Worm (Caenorhabditis elegans) whole organism, dauer: Measurements from ENCODE around the gene Y48C3A.20.

Experiments
- unc-62 ChIP-seq: sonication (generic microtip); optimal IDR thresholded peaks from 2 replicates; lab custom pipeline; 2017; ENCODE audit warnings: missing biosample characterization, missing genetic modification reagents, missing genetic modification characterization

The Y48C3A.20 gene

DNA sequence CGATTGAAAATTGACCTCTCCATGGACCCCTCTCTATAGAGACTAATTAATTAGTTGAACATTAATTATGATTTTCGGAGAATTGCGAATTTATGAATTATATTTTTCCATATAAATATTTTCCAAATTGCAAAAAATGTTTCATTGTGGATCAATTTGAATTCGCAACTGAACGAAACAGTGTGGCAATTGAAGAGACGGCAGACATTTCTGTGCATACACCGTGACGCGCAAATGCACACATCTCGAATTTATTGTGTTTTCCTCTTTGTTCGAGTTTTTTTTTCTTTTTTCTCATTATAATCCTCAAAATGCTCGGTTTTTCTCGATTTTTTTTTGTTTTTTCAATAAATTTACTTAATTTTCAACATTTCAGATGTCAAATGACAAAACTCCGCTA lies at the start of gene Y48C3A.20:
Gene Y48C3A.20, plus strand, starts transcription at position 377 of the 400 bp plus-strand sequence.
- TF ChIP-seq unc-62 (GFP tag; lab: Kevin White, UChicago) = no peak

DNA sequence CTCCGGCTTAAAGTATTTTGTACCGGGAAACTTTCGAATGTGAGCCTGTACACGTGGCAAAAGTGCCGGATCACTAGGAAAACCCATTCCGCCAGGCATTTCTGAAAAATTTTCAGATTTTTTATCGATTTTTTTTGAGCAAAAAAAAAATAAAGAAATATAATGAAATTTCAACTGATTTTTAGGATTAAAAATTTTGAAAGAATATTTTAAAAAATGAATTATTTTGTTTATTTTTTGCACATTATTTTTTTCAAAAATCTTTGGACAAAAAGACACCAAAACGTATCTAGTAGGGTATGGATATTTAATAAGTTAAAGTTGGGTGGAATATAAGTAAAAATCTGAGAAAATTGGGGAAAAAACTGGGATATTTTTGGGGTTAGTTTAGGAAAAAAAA lies 48.6 kb upstream of the Y48C3A.20 start, which contains the start of gene mac-1:
Gene mac-1, minus strand, starts transcription at position 101 of the 400 bp plus-strand sequence.
- no peak for TF ChIP-seq unc-62 (GFP tag; lab: Kevin White, UChicago)

DNA sequence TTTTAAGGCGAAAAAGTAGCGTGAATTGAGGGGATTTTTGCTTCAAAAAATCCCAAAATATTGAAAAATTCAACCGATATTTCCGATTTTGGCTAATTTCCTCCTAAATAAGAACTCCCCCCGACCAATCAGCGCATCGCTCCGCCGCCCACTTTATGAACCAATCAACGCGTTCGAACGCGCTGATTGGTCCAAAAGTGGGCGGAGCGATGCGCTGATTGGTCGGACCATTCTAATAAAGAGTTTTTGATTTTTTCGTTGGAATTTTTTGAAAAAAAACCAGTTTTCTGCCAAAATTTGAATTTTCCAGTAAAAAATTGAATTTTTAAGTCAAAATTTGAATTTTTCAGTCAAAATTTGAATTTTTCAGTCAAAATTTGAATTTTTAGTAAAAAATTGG lies 48.2 kb upstream of the Y48C3A.20 start:
- no peak for TF ChIP-seq unc-62 (GFP tag; lab: Kevin White, UChicago)

- TF ChIP-seq unc-62 (GFP tag; lab: Kevin White, UChicago) = no peak
Measured at ce11 chrII:13325290-13325689, 44.1 kb upstream of the Y48C3A.20 start.

DNA sequence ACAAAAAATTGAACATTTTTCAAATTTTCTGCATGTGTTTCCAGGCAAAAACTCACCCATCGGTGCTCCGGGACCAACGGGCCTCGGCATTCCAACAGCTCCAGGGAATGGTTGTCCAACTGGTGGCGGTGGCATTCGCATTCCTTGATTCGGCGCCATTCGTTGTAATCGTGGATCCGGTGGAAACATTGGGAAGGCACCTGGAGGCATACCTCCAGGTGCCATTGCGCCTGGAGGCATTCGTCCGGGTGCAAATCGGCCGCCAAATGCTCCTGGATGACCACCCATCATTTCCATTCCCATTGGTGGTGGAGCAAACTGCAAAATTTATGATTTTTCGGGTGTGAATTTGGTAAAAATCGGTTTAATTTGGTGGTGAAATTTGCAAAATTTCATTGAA lies 42.9 kb upstream of the Y48C3A.20 start:
- TF ChIP-seq unc-62 (GFP tag; lab: Kevin White, UChicago) = no peak

DNA sequence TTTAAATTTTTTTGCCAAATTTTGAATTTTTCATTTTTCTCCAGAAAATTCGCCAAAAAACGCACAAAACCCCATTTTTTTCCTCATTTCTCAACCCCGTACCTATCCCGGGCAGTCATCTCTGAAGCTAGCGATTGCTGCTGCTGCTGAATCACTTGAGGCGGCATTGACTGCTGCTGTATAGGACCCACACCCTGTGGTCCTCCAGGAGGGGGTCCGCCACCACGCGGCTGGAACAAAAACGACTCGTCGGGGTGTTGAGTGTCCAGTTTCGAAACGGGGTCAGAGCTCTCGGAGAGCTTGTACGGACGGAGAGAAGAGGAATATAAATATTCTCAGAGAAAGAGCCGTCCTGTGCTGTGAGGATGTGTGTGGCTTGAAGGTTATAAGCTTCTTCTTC lies 39.0 kb upstream of the Y48C3A.20 start, which contains the start of gene sam-10:
Gene sam-10, minus strand, starts transcription at position 167 of the 400 bp plus-strand sequence.
- TF ChIP-seq unc-62 (GFP tag; lab: Kevin White, UChicago) = no peak

ce11 chrII:13333103-13333764 lies 36.2 kb upstream of the Y48C3A.20 start:
- no peak for TF ChIP-seq unc-62 (GFP tag; lab: Kevin White, UChicago)

- no peak for TF ChIP-seq unc-62 (GFP tag; lab: Kevin White, UChicago)
Measured at ce11 chrII:13334966-13335698, 34.3 kb upstream of the Y48C3A.20 start.

DNA sequence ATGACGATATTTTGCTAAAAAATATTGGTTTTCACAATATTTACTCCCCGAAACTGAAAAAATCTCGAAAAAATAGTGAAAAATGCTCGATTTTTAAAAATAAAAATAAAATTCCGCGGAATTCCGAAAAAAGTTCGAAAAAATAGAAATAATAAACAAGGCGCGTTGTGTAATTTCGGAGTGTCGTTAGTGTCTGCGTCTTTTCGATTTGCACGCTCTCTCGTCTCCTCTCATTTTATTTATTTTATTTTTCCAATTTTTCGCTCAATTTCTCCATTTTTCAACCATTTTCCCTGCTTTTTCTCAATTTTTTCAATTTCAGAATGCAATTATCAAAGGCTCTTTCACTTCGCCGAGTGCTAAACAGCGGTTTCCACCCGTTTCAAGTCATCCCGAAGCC lies 31.4 kb upstream of the Y48C3A.20 start, which contains the start of gene mrpl-20:
Gene mrpl-20, plus strand, starts transcription at position 323 of the 400 bp plus-strand sequence.
- no peak for TF ChIP-seq unc-62 (GFP tag; lab: Kevin White, UChicago)

DNA sequence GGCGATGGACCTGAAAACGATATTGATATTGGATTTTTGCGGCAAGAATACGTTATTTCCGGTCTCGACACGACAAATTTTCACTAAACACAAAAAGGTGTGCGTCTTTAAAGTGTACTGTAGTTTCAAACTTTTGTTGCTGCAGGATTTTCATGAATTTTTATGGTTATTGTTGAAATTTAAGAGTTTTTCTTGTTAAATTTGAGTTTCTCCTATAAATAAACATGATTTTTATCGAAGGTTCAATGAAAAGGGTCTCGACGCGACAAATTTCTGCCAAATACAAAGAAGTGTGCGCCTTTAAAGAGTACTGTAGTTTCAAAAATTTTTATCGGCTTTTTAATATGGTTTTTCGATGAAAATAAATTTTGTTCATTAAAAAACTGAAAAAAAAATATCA lies 29.4 kb upstream of the Y48C3A.20 start:
- no peak for TF ChIP-seq unc-62 (GFP tag; lab: Kevin White, UChicago)

- no peak for TF ChIP-seq unc-62 (GFP tag; lab: Kevin White, UChicago)
Measured at ce11 chrII:13341320-13341719, 28.1 kb upstream of the Y48C3A.20 start.

- TF ChIP-seq unc-62 (GFP tag; lab: Kevin White, UChicago) = no peak
Measured at ce11 chrII:13356092-13356491, 13.3 kb upstream of the Y48C3A.20 start, which contains the start of gene dmsr-3. dmsr-3 (minus strand) TSS chrII:13356192.

DNA sequence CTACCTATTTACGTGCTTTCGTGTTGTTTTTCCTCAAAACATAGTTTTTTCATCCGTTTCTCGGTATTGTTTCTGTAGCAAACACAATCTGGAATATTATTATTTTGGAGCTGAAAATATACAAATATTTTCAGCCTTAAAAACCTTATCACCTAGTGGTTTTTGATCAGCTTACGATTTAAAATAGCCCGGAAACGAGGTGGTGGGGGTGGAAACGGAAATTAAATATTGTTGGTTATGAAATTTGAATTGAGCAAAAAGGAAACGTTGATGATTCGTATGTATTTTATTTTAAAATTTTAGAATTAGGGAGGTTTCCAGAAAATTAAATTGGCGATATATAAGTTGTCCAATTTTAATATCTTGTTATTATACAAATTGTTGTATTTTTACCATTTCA lies 1.6 kb upstream of the Y48C3A.20 start:
- no peak for TF ChIP-seq unc-62 (GFP tag; lab: Kevin White, UChicago)

- TF ChIP-seq unc-62 (GFP tag; lab: Kevin White, UChicago) = no peak
Measured at ce11 chrII:13376112-13376511, 6.7 kb downstream of the Y48C3A.20 start, which contains the start of gene Y48C3A.12. Y48C3A.12 (plus strand) TSS chrII:13376412.

DNA sequence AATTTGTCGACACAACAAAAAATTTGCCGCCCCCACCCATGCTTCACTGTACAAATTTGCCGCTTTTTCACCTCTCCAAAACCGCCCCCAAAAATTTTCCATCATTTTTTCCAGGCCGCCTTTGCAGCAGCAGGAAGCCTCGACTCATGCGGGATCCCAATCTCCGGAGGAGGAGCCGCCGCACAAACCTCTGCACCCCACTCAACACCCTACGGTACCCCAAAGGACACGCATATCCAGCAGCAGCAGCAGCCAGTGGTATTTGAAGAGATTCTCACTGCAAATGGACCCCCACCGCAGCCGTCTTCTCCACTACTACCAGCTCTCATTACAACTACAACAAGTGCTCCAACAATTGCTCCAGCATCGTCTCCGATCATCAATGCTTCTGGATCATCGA lies 13.7 kb downstream of the Y48C3A.20 start:
- TF ChIP-seq unc-62 (GFP tag; lab: Kevin White, UChicago) = no peak

ce11 chrII:13389461-13389860 lies 20.1 kb downstream of the Y48C3A.20 start, which contains the start of gene Y48C3A.14:
Y48C3A.14 (plus strand) TSS chrII:13389761.
- no peak for TF ChIP-seq unc-62 (GFP tag; lab: Kevin White, UChicago)
